Fruit fly (Drosophila melanogaster): ENCODE data around the gene baz.

baz gene

dm6 chrX:17123545-17124203, 36.1 kb upstream of the baz start (continued):
- peak; percentile 48; the same call in 1 of the 3 replicates for TF ChIP-seq CG2199 (GFP tag; IDR thresholded peaks at IDR 0.05)
- peak; percentile 11 for TF ChIP-seq vfl (GFP tag; optimal IDR thresholded peaks at IDR 0.05)
- peak; percentile 56 for TF ChIP-seq Mad (GFP tag; optimal IDR thresholded peaks at IDR 0.05)
- peak; percentile 39 for TF ChIP-seq CG30431 (GFP tag; optimal IDR thresholded peaks at IDR 0.05)
- peak; percentile 64 for TF ChIP-seq CG12155 (GFP tag; optimal IDR thresholded peaks at IDR 0.05)
- no peak for TF ChIP-seq dan (GFP tag; IDR thresholded peaks at IDR 0.05)
- TF ChIP-seq CG8944 (GFP tag; optimal IDR thresholded peaks at IDR 0.05): peak; percentile 13
- peak; percentile 77 for TF ChIP-seq CG18262 (tag; optimal IDR thresholded peaks at IDR 0.05)
- TF ChIP-seq maf-S (GFP tag; optimal IDR thresholded peaks at IDR 0.05): no peak
- TF ChIP-seq CG12769 (tag; optimal IDR thresholded peaks at IDR 0.05): peak; percentile 90
- TF ChIP-seq gsb (GFP tag; IDR thresholded peaks at IDR 0.05): 0 out of 2 replicates have a peak, but pooled peaks have one; percentile 19
- TF ChIP-seq ERR (GFP tag; optimal IDR thresholded peaks at IDR 0.05): no peak
- TF ChIP-seq PHDP (tag; optimal IDR thresholded peaks at IDR 0.05): peak; percentile 82
- peak; percentile 50 for TF ChIP-seq B-H1 (GFP tag; IDR thresholded peaks at IDR 0.05)
- TF ChIP-seq CG12391 (tag; optimal IDR thresholded peaks at IDR 0.05): peak; percentile 78
- peak; percentile 49; the same call in 1 of the 3 replicates for TF ChIP-seq C15 (GFP tag; IDR thresholded peaks at IDR 0.05)
- peak; percentile 83 for TF ChIP-seq row (GFP tag; IDR thresholded peaks at IDR 0.05)
- TF ChIP-seq Atf6 (GFP tag; IDR thresholded peaks at IDR 0.05): peak; percentile 62; the same call in 1 of the 2 replicates
- TF ChIP-seq CG5245 (GFP tag; optimal IDR thresholded peaks at IDR 0.05): peak; percentile 23
- TF ChIP-seq Gug (GFP tag; IDR thresholded peaks at IDR 0.05): peak; percentile 37; the same call in 1 of the 4 replicates
- no peak for TF ChIP-seq kah (GFP tag; optimal IDR thresholded peaks at IDR 0.05)
- peak; percentile 22 for TF ChIP-seq crc (GFP tag; optimal IDR thresholded peaks at IDR 0.05)
- peak; percentile 20 for TF ChIP-seq CG17802 (tag; optimal IDR thresholded peaks at IDR 0.05)
- peak in 1 of 2 experiments; percentile 75 for TF ChIP-seq bsh (GFP tag; optimal IDR thresholded peaks at IDR 0.05)
- TF ChIP-seq CG13624 (GFP tag; optimal IDR thresholded peaks at IDR 0.05): peak; percentile 29
- TF ChIP-seq cad (GFP tag; optimal IDR thresholded peaks at IDR 0.05): no peak
- peak; percentile 76 for TF ChIP-seq ranshi (GFP tag; IDR thresholded peaks at IDR 0.05)
- peak; percentile 71 for TF ChIP-seq Asciz (GFP tag; optimal IDR thresholded peaks at IDR 0.05)
- peak; percentile 89 for TF ChIP-seq Ets65A (GFP tag)
- TF ChIP-seq Dbx (GFP tag; IDR thresholded peaks at IDR 0.05): peak; percentile 64; the same call in 2 of the 3 replicates
- TF ChIP-seq CG8359 (GFP tag; optimal IDR thresholded peaks at IDR 0.05; ENCODE audit: borderline replicate concordance): no peak
- TF ChIP-seq CG18619 (GFP tag; optimal IDR thresholded peaks at IDR 0.05): peak; percentile 63
- TF ChIP-seq CG2875 (GFP tag; optimal IDR thresholded peaks at IDR 0.05): peak; percentile 41
- no peak for TF ChIP-seq lov (optimal IDR thresholded peaks at IDR 0.05)
- TF ChIP-seq lov (GFP tag; IDR thresholded peaks at IDR 0.05): no peak
- peak; percentile 56 for TF ChIP-seq CG8388 (GFP tag; optimal IDR thresholded peaks at IDR 0.05)
- no peak for TF ChIP-seq emc (GFP tag; optimal IDR thresholded peaks at IDR 0.05)
- peak; percentile 69 for TF ChIP-seq CG17328 (GFP tag; IDR thresholded peaks at IDR 0.05)
- TF ChIP-seq CG7357 (GFP tag; IDR thresholded peaks at IDR 0.05): peak; percentile 54; the same call in 1 of the 3 replicates
- TF ChIP-seq btn (GFP tag; optimal IDR thresholded peaks at IDR 0.05): no peak
- TF ChIP-seq Sin3A (optimal IDR thresholded peaks at IDR 0.05): no peak
- TF ChIP-seq gt (GFP tag; IDR thresholded peaks at IDR 0.05): no peak
- peak; percentile 30 for TF ChIP-seq slou (GFP tag; optimal IDR thresholded peaks at IDR 0.05)
- peak; percentile 3 for TF ChIP-seq CG31365 (tag; optimal IDR thresholded peaks at IDR 0.05)
- peak; percentile 40 for TF ChIP-seq run (tag; optimal IDR thresholded peaks at IDR 0.05)
- TF ChIP-seq CG11723 (GFP tag; optimal IDR thresholded peaks at IDR 0.05): peak; percentile 44
- TF ChIP-seq CG34224 (GFP tag; IDR thresholded peaks at IDR 0.05; ENCODE audit: partially characterized antibody): no peak
- no peak for TF ChIP-seq CG16813 (GFP tag; IDR thresholded peaks at IDR 0.05; ENCODE audit: partially characterized antibody)
- TF ChIP-seq lab (GFP tag; optimal IDR thresholded peaks at IDR 0.05): peak; percentile 82
- peak; percentile 2 for TF ChIP-seq CG7987 (GFP tag; optimal IDR thresholded peaks at IDR 0.05)

Data from whole organism, embryonic.